Fruit fly (Drosophila melanogaster) whole organism, embryonic: Measurements from ENCODE around the gene Art3.
A peak's percentile ranks its signal among the peaks of the same experiment; 100 is the strongest.

Experiments
- Blimp-1 ChIP-seq: fragments of 200-800 bp; sonication (Bioruptor generic); optimal IDR thresholded peaks from 3 replicates; lab custom pipeline; 2018; ENCODE audit warnings: missing biosample characterization, missing genetic modification characterization, mild to moderate bottlenecking, moderate library complexity, missing genetic modification reagents
- CG10147 ChIP-seq: fragments of 200-800 bp; sonication (Bioruptor generic); optimal IDR thresholded peaks from 2 replicates; lab custom pipeline; 2019; ENCODE audit warnings: missing biosample characterization, mild to moderate bottlenecking, missing genetic modification characterization, moderate library complexity
- CG10431 ChIP-seq: fragments of 200-800 bp; sonication (Bioruptor generic); optimal IDR thresholded peaks from 3 replicates; lab custom pipeline; 2018; ENCODE audit warnings: missing biosample characterization, mild to moderate bottlenecking, missing genetic modification characterization
- CG10462 ChIP-seq: fragments of 200-800 bp; sonication (Bioruptor generic); optimal IDR thresholded peaks from 2 replicates; lab custom pipeline; 2016; ENCODE audit warnings: missing biosample characterization, missing genetic modification characterization
- CG11504 ChIP-seq: fragments of 200-800 bp; sonication (Bioruptor generic); optimal IDR thresholded peaks from 3 replicates; lab custom pipeline; 2019; ENCODE audit warnings: missing biosample characterization, mild to moderate bottlenecking, missing genetic modification characterization, moderate library complexity
- CG11696 ChIP-seq: fragments of 200-800 bp; sonication (Bioruptor generic); IDR thresholded peaks from 2 replicates; pipeline ENCODE4 v1.3.6; 2022; ENCODE audit warnings: missing biosample characterization, missing genetic modification characterization
- CG12299 ChIP-seq: fragments of 200-800 bp; sonication (Bioruptor generic); optimal IDR thresholded peaks from 2 replicates; lab custom pipeline; 2018; ENCODE audit warnings: missing biosample characterization, mild to moderate bottlenecking, missing genetic modification characterization
- CG1233 ChIP-seq: fragments of 200-800 bp; sonication (Bioruptor generic); optimal IDR thresholded peaks from 4 replicates; lab custom pipeline; 2018; ENCODE audit warnings: missing biosample characterization, mild to moderate bottlenecking, missing genetic modification characterization
- CG12744 ChIP-seq: fragments of 200-800 bp; sonication (Bioruptor generic); optimal IDR thresholded peaks from 2 replicates; lab custom pipeline; 2016; ENCODE audit warnings: missing biosample characterization, missing genetic modification characterization
- CG14667 ChIP-seq: fragments of 200-800 bp; sonication (Bioruptor generic); IDR thresholded peaks from 2 replicates; pipeline ENCODE4 v1.3.6; 2022; ENCODE audit warnings: missing biosample characterization, missing genetic modification characterization
- CG15073 ChIP-seq: fragments of 200-800 bp; sonication (Bioruptor generic); optimal IDR thresholded peaks from 2 replicates; lab custom pipeline; 2016; ENCODE audit warnings: missing biosample characterization, missing genetic modification characterization
- CG15479 ChIP-seq: fragments of 200-800 bp; sonication (Bioruptor generic); optimal IDR thresholded peaks from 3 replicates; lab custom pipeline; 2019; ENCODE audit warnings: missing biosample characterization, mild to moderate bottlenecking, missing genetic modification characterization, moderate library complexity
- CG1647 ChIP-seq: fragments of 200-800 bp; sonication (Bioruptor generic); optimal IDR thresholded peaks from 3 replicates; lab custom pipeline; 2016; ENCODE audit warnings: missing biosample characterization, missing genetic modification characterization
- CG16815 ChIP-seq: fragments of 200-800 bp; sonication (Bioruptor generic); optimal IDR thresholded peaks from 3 replicates; lab custom pipeline; 2017; ENCODE audit warnings: missing biosample characterization, mild to moderate bottlenecking, missing genetic modification characterization
- CG18011 ChIP-seq: fragments of 200-800 bp; sonication (Bioruptor generic); optimal IDR thresholded peaks from 2 replicates; lab custom pipeline; 2017; ENCODE audit warnings: missing biosample characterization, missing genetic modification characterization, mild to moderate bottlenecking, moderate library complexity, missing genotype
- CG2712 ChIP-seq: fragments of 200-800 bp; optimal IDR thresholded peaks from 3 replicates; lab custom pipeline; 2019; ENCODE audit warnings: missing biosample characterization, mild to moderate bottlenecking, missing genetic modification characterization, moderate library complexity
- CG31365 ChIP-seq: fragments of 200-800 bp; sonication (Bioruptor generic); optimal IDR thresholded peaks from 2 replicates; lab custom pipeline; 2018; ENCODE audit warnings: missing biosample characterization, mild to moderate bottlenecking, missing genetic modification characterization
- CG31441 ChIP-seq: fragments of 200-800 bp; sonication (Bioruptor generic); IDR thresholded peaks from 2 replicates; pipeline ENCODE4 v1.3.6; 2022; ENCODE audit warnings: missing biosample characterization, missing genetic modification characterization
- CG3281 ChIP-seq: fragments of 200-800 bp; sonication (Bioruptor generic); optimal IDR thresholded peaks from 3 replicates; lab custom pipeline; 2017; ENCODE audit warnings: missing biosample characterization, mild to moderate bottlenecking, missing genetic modification characterization
- CG4360 ChIP-seq: fragments of 200-800 bp; sonication (Bioruptor generic); IDR thresholded peaks from 2 replicates; pipeline ENCODE4 v1.3.6; 2022; ENCODE audit warnings: missing biosample characterization, missing genetic modification characterization
- CG5245 ChIP-seq: fragments of 200-800 bp; sonication (Bioruptor generic); optimal IDR thresholded peaks from 3 replicates; lab custom pipeline; 2016; ENCODE audit warnings: missing biosample characterization, missing genetic modification characterization
- CG5953 ChIP-seq: fragments of 200-800 bp; sonication (Bioruptor generic); IDR thresholded peaks from 2 replicates; pipeline ENCODE4 v1.3.6; 2022; ENCODE audit warnings: missing biosample characterization, missing genetic modification characterization
- CG6654 ChIP-seq: fragments of 200-800 bp; sonication (Bioruptor generic); optimal IDR thresholded peaks from 2 replicates; lab custom pipeline; 2017; ENCODE audit warnings: missing biosample characterization, mild to moderate bottlenecking, missing genetic modification characterization
- CG7556 ChIP-seq: fragments of 200-800 bp; sonication (Bioruptor generic); optimal IDR thresholded peaks from 2 replicates; lab custom pipeline; 2017; ENCODE audit warnings: missing biosample characterization, mild to moderate bottlenecking, missing genetic modification characterization
- CG9437 ChIP-seq: fragments of 200-800 bp; sonication (Bioruptor generic); optimal IDR thresholded peaks from 2 replicates; lab custom pipeline; 2018; ENCODE audit warnings: missing biosample characterization, mild to moderate bottlenecking, missing genetic modification characterization
- CG9797 ChIP-seq: fragments of 200-800 bp; sonication (Bioruptor generic); optimal IDR thresholded peaks from 3 replicates; lab custom pipeline; 2018; ENCODE audit warnings: missing biosample characterization, mild to moderate bottlenecking, missing genetic modification characterization
- Dfd ChIP-seq, 2 experiments: fragments of >200 bp; optimal IDR thresholded peaks; 2 replicates each; lab custom pipeline; 2017; ENCODE audit warnings: missing biosample characterization in 2 of 2, missing genetic modification characterization in 2 of 2
- Dref ChIP-seq: fragments of 200-800 bp; sonication (Bioruptor generic); IDR thresholded peaks from 2 replicates; pipeline ENCODE4 v1.3.6; 2022; ENCODE audit warnings: missing biosample characterization, missing genetic modification characterization
- Jarid2 ChIP-seq: fragments of 200-800 bp; sonication (Bioruptor generic); optimal IDR thresholded peaks from 3 replicates; lab custom pipeline; 2017; ENCODE audit warnings: mild to moderate bottlenecking, missing biosample characterization, missing genetic modification reagents, missing genetic modification characterization
- MESR4 ChIP-seq: fragments of 200-800 bp; sonication (Bioruptor generic); optimal IDR thresholded peaks from 2 replicates; lab custom pipeline; 2018; ENCODE audit warnings: missing biosample characterization, mild to moderate bottlenecking, missing genetic modification characterization, moderate library complexity
- Meics ChIP-seq: fragments of 200-800 bp; sonication (Bioruptor generic); optimal IDR thresholded peaks from 2 replicates; lab custom pipeline; 2017; ENCODE audit warnings: missing biosample characterization, mild to moderate bottlenecking, missing genetic modification characterization
- NC2α ChIP-seq: fragments of 200-800 bp; sonication (Bioruptor generic); optimal IDR thresholded peaks from 2 replicates; lab custom pipeline; 2016; ENCODE audit warnings: missing biosample characterization, missing genetic modification characterization
- Ravus ChIP-seq: fragments of 200-800 bp; sonication (Bioruptor generic); IDR thresholded peaks from 2 replicates; pipeline ENCODE4 v1.3.6; 2022; ENCODE audit warnings: missing biosample characterization, missing genetic modification characterization
- Rfx ChIP-seq: fragments of 200-800 bp; sonication (Bioruptor generic); IDR thresholded peaks from 2 replicates; pipeline ENCODE4 v1.3.6; 2022; ENCODE audit warnings: missing biosample characterization, missing genetic modification characterization
- Sin3A ChIP-seq: fragments of >200 bp; optimal IDR thresholded peaks from 2 replicates; lab custom pipeline; 2018
- Trl ChIP-seq, 3 experiments: fragments of >200 bp in 2 of 3; fragments of 200-800 bp in 1 of 3; sonication (Bioruptor generic) in 1 of 3; optimal IDR thresholded peaks; 2 replicates in 1 of 3; 3 replicates in 2 of 3; lab custom pipeline; 2016 to 2017; ENCODE audit warnings: missing biosample characterization in 1 of 3, missing genetic modification characterization in 1 of 3
- Usf ChIP-seq: fragments of 200-800 bp; sonication (Bioruptor generic); optimal IDR thresholded peaks from 2 replicates; lab custom pipeline; 2017; ENCODE audit warnings: missing genotype, missing biosample characterization, missing genetic modification characterization
- ci ChIP-seq: fragments of 200-800 bp; sonication (Bioruptor generic); IDR thresholded peaks from 3 replicates; pipeline ENCODE4 v1.3.6; 2022; ENCODE audit warnings: missing biosample characterization, missing genetic modification characterization
- crol ChIP-seq: fragments of 200-800 bp; sonication (Bioruptor generic); IDR thresholded peaks from 2 replicates; pipeline ENCODE4 v1.3.6; 2022; ENCODE audit warnings: missing biosample characterization, missing genetic modification characterization
- inv ChIP-seq: fragments of 200-800 bp; sonication (Bioruptor generic); IDR thresholded peaks from 2 replicates; pipeline ENCODE4 v1.3.6; 2022; ENCODE audit warnings: missing biosample characterization, missing genetic modification characterization; ENCODE audit not compliant: partially characterized antibody
- onecut ChIP-seq: fragments of 200-800 bp; sonication (Bioruptor generic); IDR thresholded peaks from 2 replicates; pipeline ENCODE4 v1.3.6; 2022; ENCODE audit warnings: missing biosample characterization, missing genetic modification characterization
- salm ChIP-seq: fragments of 200-800 bp; sonication (Bioruptor generic); optimal IDR thresholded peaks from 2 replicates; lab custom pipeline; 2018; ENCODE audit warnings: missing biosample characterization, mild to moderate bottlenecking, missing genetic modification characterization
- sc ChIP-seq, 3 experiments: fragments of >200 bp in 2 of 3; fragments of 200-800 bp in 1 of 3; sonication (Bioruptor generic) in 1 of 3; optimal IDR thresholded peaks; 2 replicates in 2 of 3; 3 replicates in 1 of 3; lab custom pipeline; 2017; ENCODE audit warnings: mild to moderate bottlenecking in 1 of 3, missing biosample characterization in 1 of 3, missing genetic modification characterization in 1 of 3, missing genetic modification reagents in 1 of 3
- sim ChIP-seq: fragments of 200-800 bp; sonication (Bioruptor generic); IDR thresholded peaks from 2 replicates; pipeline ENCODE4 v1.3.6; 2022; ENCODE audit warnings: missing biosample characterization, missing genetic modification characterization
- slbo ChIP-seq: fragments of 200-800 bp; sonication (Bioruptor generic); IDR thresholded peaks from 2 replicates; pipeline ENCODE4 v1.3.6; 2022; ENCODE audit warnings: missing biosample characterization, missing genetic modification characterization
- tap ChIP-seq: fragments of 200-800 bp; optimal IDR thresholded peaks from 3 replicates; lab custom pipeline; 2019; ENCODE audit warnings: missing biosample characterization, mild to moderate bottlenecking, missing genetic modification characterization, moderate library complexity
- unpg ChIP-seq: fragments of 200-800 bp; sonication (Bioruptor generic); optimal IDR thresholded peaks from 3 replicates; lab custom pipeline; 2018; ENCODE audit warnings: missing biosample characterization, mild to moderate bottlenecking, missing genetic modification characterization, moderate library complexity
- vnd ChIP-seq: fragments of 200-800 bp; sonication (Bioruptor generic); IDR thresholded peaks from 3 replicates; pipeline ENCODE4 v1.3.6; 2022; ENCODE audit warnings: missing biosample characterization, missing genetic modification characterization; ENCODE audit not compliant: partially characterized antibody
- wdn ChIP-seq: fragments of 200-800 bp; sonication (Bioruptor generic); IDR thresholded peaks from 2 replicates; pipeline ENCODE4 v1.3.6; 2022; ENCODE audit warnings: missing biosample characterization, missing genetic modification characterization
- zen2 ChIP-seq: fragments of 200-800 bp; sonication (Bioruptor generic); IDR thresholded peaks from 3 replicates; pipeline ENCODE4 v1.3.6; 2022; ENCODE audit warnings: missing biosample characterization, missing genetic modification characterization; ENCODE audit not compliant: partially characterized antibody

Art3 gene

dm6 chr3R:15250454-15250853 lies 21.2 kb upstream of the Art3 start (continued):
- TF ChIP-seq Dref (GFP tag; lab: Robert Waterston, UW), result no peak
- TF ChIP-seq Rfx, result peak; percentile 84
- TF ChIP-seq unpg (GFP tag; lab: Kevin White, UChicago), result no peak
- TF ChIP-seq CG7556 (GFP tag; lab: Kevin White, UChicago), result peak; percentile 87
- TF ChIP-seq onecut (GFP tag; lab: Robert Waterston, UW), result peak; percentile 51
- no peak for TF ChIP-seq zen2
- peak; percentile 73 for TF ChIP-seq CG2712 (tag; lab: Kevin White, UChicago)
- no peak for TF ChIP-seq Dfd (GFP tag; optimal IDR thresholded peaks at IDR 0.05; lab: Kevin White, UChicago)
- TF ChIP-seq CG5245 (GFP tag; lab: Kevin White, UChicago), result no peak
- TF ChIP-seq wdn (GFP tag; lab: Robert Waterston, UW), result peak; percentile 64; the same call in 1 of the 2 replicates
- TF ChIP-seq CG9797, result no peak
- peak; percentile 75; the same call in 2 of the 3 replicates for TF ChIP-seq ci (GFP tag; lab: Robert Waterston, UW)
- TF ChIP-seq Sin3A (lab: Kevin White, UChicago), result no peak
- no peak for TF ChIP-seq CG1647 (GFP tag; lab: Kevin White, UChicago)
- TF ChIP-seq Meics (GFP tag; lab: Kevin White, UChicago), result no peak
- peak; percentile 20 for TF ChIP-seq Ravus (GFP tag; lab: Robert Waterston, UW)
- TF ChIP-seq CG10431 (GFP tag; lab: Kevin White, UChicago), result no peak
- TF ChIP-seq CG9437 (GFP tag; lab: Kevin White, UChicago), result peak; percentile 41
- TF ChIP-seq sc (optimal IDR thresholded peaks at IDR 0.05; lab: Kevin White, UChicago), result no peak
- TF ChIP-seq sc (GFP tag; optimal IDR thresholded peaks at IDR 0.05; lab: Kevin White, UChicago), result no peak
- no peak; the same call in none of the 2 replicates for TF ChIP-seq CG31441
- no peak for TF ChIP-seq CG12744
- TF ChIP-seq CG15479 (GFP tag; lab: Kevin White, UChicago), result no peak
- TF ChIP-seq inv (GFP tag; lab: Robert Waterston, UW), result no peak
- no peak for TF ChIP-seq CG15073 (GFP tag; lab: Kevin White, UChicago)
- TF ChIP-seq crol (GFP tag; lab: Robert Waterston, UW), result no peak
- no peak for TF ChIP-seq Blimp-1 (GFP tag; lab: Kevin White, UChicago)
- peak; percentile 71 for TF ChIP-seq CG12299 (tag; lab: Kevin White, UChicago)
- no peak for TF ChIP-seq vnd (GFP tag; lab: Robert Waterston, UW)
- no peak for TF ChIP-seq CG11696
- TF ChIP-seq CG18011, result peak; percentile 10
- no peak for TF ChIP-seq Usf (GFP tag; lab: Kevin White, UChicago)
- TF ChIP-seq CG14667, result 0 out of 2 replicates have a peak, but pooled peaks have one; percentile 20
- no peak for TF ChIP-seq tap (tag; lab: Kevin White, UChicago)
- no peak for TF ChIP-seq CG10462 (GFP tag; lab: Kevin White, UChicago)
- TF ChIP-seq CG4360 (GFP tag; lab: Robert Waterston, UW), result peak; percentile 35; the same call in 1 of the 2 replicates
- no peak for TF ChIP-seq CG1233
- peak; percentile 14 for TF ChIP-seq salm
- TF ChIP-seq CG11504 (tag; lab: Kevin White, UChicago), result no peak
- TF ChIP-seq Trl (optimal IDR thresholded peaks at IDR 0.05; lab: Kevin White, UChicago), result peak; percentile 47 to 60
- no peak for TF ChIP-seq Trl (GFP tag; optimal IDR thresholded peaks at IDR 0.05; lab: Kevin White, UChicago)
- no peak for TF ChIP-seq CG3281 (GFP tag; lab: Kevin White, UChicago)
- TF ChIP-seq CG31365 (tag; lab: Kevin White, UChicago), result no peak
- no peak for TF ChIP-seq CG6654 (GFP tag; lab: Kevin White, UChicago)
- no peak for TF ChIP-seq sim (GFP tag; lab: Robert Waterston, UW)
- TF ChIP-seq CG10147 (GFP tag; lab: Kevin White, UChicago), result no peak
- TF ChIP-seq slbo (GFP tag; lab: Robert Waterston, UW), result peak; percentile 85
- TF ChIP-seq MESR4 (GFP tag; lab: Kevin White, UChicago), result no peak
- TF ChIP-seq Jarid2 (GFP tag; lab: Kevin White, UChicago), result no peak
- peak; percentile 28 for TF ChIP-seq CG16815 (GFP tag; lab: Kevin White, UChicago)
- peak; percentile 54; the same call in 1 of the 2 replicates for TF ChIP-seq CG5953 (GFP tag; lab: Robert Waterston, UW)
- no peak for TF ChIP-seq NC2α (GFP tag; lab: Kevin White, UChicago)
